Worm (Caenorhabditis elegans): ENCODE data around the gene mtm-3.
A peak's percentile ranks its signal among the peaks of the same experiment; 100 is the strongest.

The mtm-3 gene

DNA sequence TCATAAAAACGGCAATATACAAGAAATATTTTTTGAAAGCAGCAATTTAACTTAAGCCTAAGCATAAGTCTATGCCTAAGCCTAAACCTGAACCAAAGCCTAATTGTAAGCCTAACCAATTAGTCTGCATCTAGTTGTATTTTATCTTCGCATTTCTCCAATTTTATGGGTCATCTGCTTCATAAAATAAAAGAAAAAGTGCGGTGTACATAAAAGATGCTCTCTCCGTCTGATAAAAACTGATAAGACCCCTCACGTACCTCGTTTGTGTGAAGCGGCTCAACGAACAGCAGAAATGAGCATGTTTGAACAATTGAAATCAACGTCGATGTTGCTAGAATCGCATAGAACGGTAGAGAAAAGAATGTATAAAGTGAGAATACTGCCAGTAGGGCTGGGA lies 15.2 kb downstream of the mtm-3 start:
- TF ChIP-seq fos-1 (tag; optimal IDR thresholded peaks at IDR 0.05), result peak; percentile 25
- no peak for TF ChIP-seq ceh-82 (tag; optimal IDR thresholded peaks at IDR 0.05)

DNA sequence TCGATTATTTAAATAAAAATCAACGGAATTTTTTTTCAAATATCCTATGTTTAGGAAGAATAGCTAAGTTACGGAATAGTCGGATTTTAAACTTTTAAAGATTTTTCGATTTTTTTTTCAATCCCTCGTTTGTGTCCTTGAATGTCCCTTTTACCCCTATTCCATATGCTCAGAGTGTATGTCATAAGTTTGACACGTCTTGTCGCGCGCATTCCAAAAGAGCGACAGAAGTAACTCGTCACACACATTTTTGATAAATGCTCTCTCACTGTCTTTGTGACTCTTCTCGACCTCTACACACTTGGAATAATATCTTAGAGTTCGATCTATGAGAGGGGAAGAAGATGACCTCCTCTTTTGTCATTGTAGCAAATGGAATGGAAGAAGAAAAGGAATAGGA lies 16.4 kb downstream of the mtm-3 start:
- no peak for TF ChIP-seq ceh-16 (tag; optimal IDR thresholded peaks at IDR 0.05)
- no peak for TF ChIP-seq nhr-129 (tag; optimal IDR thresholded peaks at IDR 0.05)
- TF ChIP-seq mab-5 (tag; optimal IDR thresholded peaks at IDR 0.05), result peak; percentile 30
- no peak for TF ChIP-seq R02D3.7 (tag; optimal IDR thresholded peaks at IDR 0.05)
- TF ChIP-seq nhr-21 (tag; optimal IDR thresholded peaks at IDR 0.05), result no peak
- TF ChIP-seq crh-2 (tag; optimal IDR thresholded peaks at IDR 0.05), result no peak

DNA sequence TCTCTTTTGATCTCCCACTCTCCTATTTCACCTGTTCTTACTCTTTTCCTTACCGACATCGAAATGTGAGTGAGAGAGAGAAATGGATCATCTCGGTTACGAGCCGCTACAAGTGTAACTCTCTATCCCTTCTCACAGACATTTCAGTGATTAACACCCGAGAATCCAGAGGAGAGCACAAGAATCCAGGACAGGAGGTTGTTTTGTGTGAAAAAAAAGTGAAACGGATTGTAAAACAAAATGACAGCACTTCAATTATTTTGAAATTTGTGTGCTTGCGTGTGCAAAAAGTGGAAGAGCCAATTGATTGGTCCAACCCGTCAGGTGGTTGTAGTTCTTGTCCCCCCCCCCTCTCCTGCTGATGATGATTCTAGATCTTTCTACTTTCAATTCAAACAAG lies 17.4 kb downstream of the mtm-3 start:
- peak; percentile 77 for TF ChIP-seq F13H6.1 (tag; optimal IDR thresholded peaks at IDR 0.05)
- peak; percentile 13 for TF ChIP-seq sma-9 (GFP tag; optimal IDR thresholded peaks at IDR 0.05)
- TF ChIP-seq sma-9 (tag; optimal IDR thresholded peaks at IDR 0.05), result no peak
- TF ChIP-seq crh-2 (tag; optimal IDR thresholded peaks at IDR 0.05), result peak; percentile 24
- no peak for TF ChIP-seq nhr-237 (tag; optimal IDR thresholded peaks at IDR 0.05)
- TF ChIP-seq egl-27 (tag; optimal IDR thresholded peaks at IDR 0.05), result no peak
- TF ChIP-seq lin-11 (tag; optimal IDR thresholded peaks at IDR 0.05), result no peak
- TF ChIP-seq nhr-23 (tag; optimal IDR thresholded peaks at IDR 0.05), result no peak
- TF ChIP-seq nhr-6 (tag; optimal IDR thresholded peaks at IDR 0.05), result no peak
- no peak for TF ChIP-seq elt-1 (tag; optimal IDR thresholded peaks at IDR 0.05)
- TF ChIP-seq alr-1 (tag; optimal IDR thresholded peaks at IDR 0.05), result no peak
- TF ChIP-seq zag-1 (tag; optimal IDR thresholded peaks at IDR 0.05), result no peak
- TF ChIP-seq nhr-129 (tag; optimal IDR thresholded peaks at IDR 0.05), result peak; percentile 61
- TF ChIP-seq R02D3.7 (tag; optimal IDR thresholded peaks at IDR 0.05), result no peak
- TF ChIP-seq nhr-10 (tag; optimal IDR thresholded peaks at IDR 0.05), result no peak
- TF ChIP-seq nhr-21 (tag; optimal IDR thresholded peaks at IDR 0.05), result no peak
- peak in 1 of 2 experiments; percentile 64 for TF ChIP-seq lsy-2 (tag; optimal IDR thresholded peaks at IDR 0.05)
- no peak for TF ChIP-seq ZK546.5 (tag; optimal IDR thresholded peaks at IDR 0.05)
- TF ChIP-seq mbf-1 (tag; optimal IDR thresholded peaks at IDR 0.05), result no peak
- no peak for TF ChIP-seq snpc-4 (tag; optimal IDR thresholded peaks at IDR 0.05)
- TF ChIP-seq lin-13 (GFP tag; optimal IDR thresholded peaks at IDR 0.05), result peak; percentile 39
- no peak for TF ChIP-seq unc-62 (GFP tag; optimal IDR thresholded peaks at IDR 0.05)
- no peak for TF ChIP-seq skn-1 (tag; optimal IDR thresholded peaks at IDR 0.05)
- no peak for TF ChIP-seq gmeb-1 (tag; optimal IDR thresholded peaks at IDR 0.05)

DNA sequence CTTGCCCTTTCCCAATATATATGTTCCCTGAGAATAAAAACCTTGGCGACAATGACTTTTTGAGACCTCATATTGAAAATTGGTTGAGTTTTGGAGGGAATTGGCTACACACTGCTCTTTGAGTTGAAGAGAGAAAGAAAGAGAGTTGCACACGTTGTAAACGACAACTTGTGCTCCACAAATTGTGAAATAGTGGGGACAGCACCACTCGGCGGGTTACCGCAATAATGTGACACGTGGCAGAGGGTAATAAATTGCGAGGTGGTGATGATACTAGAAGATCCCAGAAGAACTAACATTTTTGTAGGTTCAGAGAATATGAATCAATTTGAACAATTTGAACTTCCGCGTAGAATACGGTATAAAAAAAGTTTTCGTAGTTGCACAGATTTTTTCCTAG lies 18.4 kb downstream of the mtm-3 start:
- TF ChIP-seq crh-2 (tag; optimal IDR thresholded peaks at IDR 0.05) (peak; percentile 81), sma-9 (GFP tag; optimal IDR thresholded peaks at IDR 0.05) (peak; percentile 27), sma-9 (tag; optimal IDR thresholded peaks at IDR 0.05) (no peak), gmeb-1 (tag; optimal IDR thresholded peaks at IDR 0.05) (no peak), elt-3 (tag; optimal IDR thresholded peaks at IDR 0.05) (no peak), ztf-1 (GFP tag; conservative IDR thresholded peaks at IDR 0.05) (no peak), ztf-4 (tag; optimal IDR thresholded peaks at IDR 0.05) (peak; percentile 32), nhr-129 (tag; optimal IDR thresholded peaks at IDR 0.05) (peak; percentile 53), F13H6.1 (tag; optimal IDR thresholded peaks at IDR 0.05) (peak; percentile 23), C34F6.9 (tag; optimal IDR thresholded peaks at IDR 0.05) (peak; percentile 12)

DNA sequence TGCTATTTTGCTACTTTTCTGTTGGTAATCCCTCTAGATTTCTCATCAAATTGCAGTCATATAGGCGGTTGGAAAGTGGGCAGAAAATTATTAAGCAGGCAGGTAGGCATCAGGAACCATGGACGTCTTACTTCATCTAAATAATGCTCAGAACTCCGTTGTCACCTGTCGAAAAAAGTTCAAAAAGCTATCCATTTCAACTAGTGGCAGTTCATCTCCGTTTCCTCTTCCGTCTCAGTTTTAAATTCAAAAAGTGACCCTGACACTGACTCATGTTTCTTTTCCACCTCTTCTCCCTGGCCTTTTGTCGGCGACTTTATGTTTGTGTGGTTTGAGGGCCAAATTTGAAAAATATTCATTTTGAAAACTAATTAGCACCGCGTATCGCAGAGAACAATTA lies 25.7 kb downstream of the mtm-3 start:
- TF ChIP-seq nhr-25 (tag; optimal IDR thresholded peaks at IDR 0.05), result peak; percentile 18
- no peak for TF ChIP-seq nhr-77 (tag; optimal IDR thresholded peaks at IDR 0.05)

- TF ChIP-seq nhr-23 (tag; optimal IDR thresholded peaks at IDR 0.05), result no peak
- peak; percentile 60 for TF ChIP-seq nhr-6 (tag; optimal IDR thresholded peaks at IDR 0.05)
- no peak for TF ChIP-seq ceh-82 (tag; optimal IDR thresholded peaks at IDR 0.05)
- peak; percentile 62 for TF ChIP-seq crh-2 (tag; optimal IDR thresholded peaks at IDR 0.05)
- TF ChIP-seq Y55F3AM.14 (GFP tag; optimal IDR thresholded peaks at IDR 0.05), result no peak
- no peak for TF ChIP-seq ztf-1 (GFP tag; conservative IDR thresholded peaks at IDR 0.05)
- no peak for TF ChIP-seq ztf-4 (tag; optimal IDR thresholded peaks at IDR 0.05)
- TF ChIP-seq nhr-25 (tag; optimal IDR thresholded peaks at IDR 0.05), result peak; percentile 40
- no peak for TF ChIP-seq ztf-11 (tag; optimal IDR thresholded peaks at IDR 0.05)
- no peak for TF ChIP-seq nhr-21 (tag; optimal IDR thresholded peaks at IDR 0.05)
- TF ChIP-seq lin-11 (tag; optimal IDR thresholded peaks at IDR 0.05), result no peak
- no peak for TF ChIP-seq nhr-10 (tag; optimal IDR thresholded peaks at IDR 0.05)
- peak; percentile 43 for TF ChIP-seq sma-9 (GFP tag; optimal IDR thresholded peaks at IDR 0.05)
- no peak for TF ChIP-seq sma-9 (tag; optimal IDR thresholded peaks at IDR 0.05)
- no peak for TF ChIP-seq mdl-1 (tag; optimal IDR thresholded peaks at IDR 0.05)
- no peak for TF ChIP-seq nhr-77 (tag; optimal IDR thresholded peaks at IDR 0.05)
- TF ChIP-seq unc-39 (tag; optimal IDR thresholded peaks at IDR 0.05), result no peak
- peak; percentile 59 for TF ChIP-seq F13H6.1 (tag; optimal IDR thresholded peaks at IDR 0.05)
- TF ChIP-seq unc-62 (GFP tag; optimal IDR thresholded peaks at IDR 0.05), result no peak
- TF ChIP-seq nhr-11 (tag; optimal IDR thresholded peaks at IDR 0.05), result no peak
- peak; percentile 3 for TF ChIP-seq lin-13 (GFP tag; optimal IDR thresholded peaks at IDR 0.05)
- TF ChIP-seq skn-1 (tag; optimal IDR thresholded peaks at IDR 0.05), result no peak
- TF ChIP-seq sma-3 (GFP tag; optimal IDR thresholded peaks at IDR 0.05), result peak; percentile 48
- TF ChIP-seq alr-1 (tag; optimal IDR thresholded peaks at IDR 0.05), result no peak
- TF ChIP-seq nhr-237 (tag; optimal IDR thresholded peaks at IDR 0.05), result no peak
- TF ChIP-seq mab-5 (tag; optimal IDR thresholded peaks at IDR 0.05), result no peak
- TF ChIP-seq peb-1 (tag; optimal IDR thresholded peaks at IDR 0.05), result no peak
- peak; percentile 9 for TF ChIP-seq blmp-1 (tag; optimal IDR thresholded peaks at IDR 0.05; ENCODE audit: insufficient read depth)
Measured at ce11 chrIII:3773173-3773572, 27.1 kb downstream of the mtm-3 start, which contains the start of gene lec-4. lec-4 (minus strand) TSS chrIII:3773326.

All from whole organism, L2 larva.